Fruit fly (Drosophila melanogaster): ENCODE measurements around the gene ninaC.
A peak's percentile ranks its signal among the peaks of the same experiment; 100 is the strongest.

Gene ninaC

dm6 chr2L:7358008-7358582 is 19.4 kb upstream of the ninaC start:
- no peak for TF ChIP-seq Mnt (GFP tag; optimal IDR thresholded peaks at IDR 0.05)
- TF ChIP-seq Crg-1 (GFP tag; optimal IDR thresholded peaks at IDR 0.05): no peak
- TF ChIP-seq pad (GFP tag; optimal IDR thresholded peaks at IDR 0.05): no peak
- TF ChIP-seq CG1620 (GFP tag; optimal IDR thresholded peaks at IDR 0.05): no peak
- no peak for TF ChIP-seq cnc (optimal IDR thresholded peaks at IDR 0.05)
- no peak for TF ChIP-seq tj (GFP tag; optimal IDR thresholded peaks at IDR 0.05)
- no peak for TF ChIP-seq ovo (GFP tag; optimal IDR thresholded peaks at IDR 0.05)
- TF ChIP-seq CG33017 (tag; optimal IDR thresholded peaks at IDR 0.05): no peak
- TF ChIP-seq CG11617 (GFP tag; optimal IDR thresholded peaks at IDR 0.05): no peak
- no peak for TF ChIP-seq CG7101 (tag; optimal IDR thresholded peaks at IDR 0.05)

- TF ChIP-seq tj (GFP tag; optimal IDR thresholded peaks at IDR 0.05) (no peak), CG5204 (GFP tag; optimal IDR thresholded peaks at IDR 0.05) (no peak), Clk (GFP tag; optimal IDR thresholded peaks at IDR 0.05) (no peak), CG12768 (GFP tag; optimal IDR thresholded peaks at IDR 0.05) (no peak), pad (GFP tag; optimal IDR thresholded peaks at IDR 0.05) (no peak), CG33017 (tag; optimal IDR thresholded peaks at IDR 0.05) (no peak), CG14711 (tag; optimal IDR thresholded peaks at IDR 0.05) (no peak), bab1 (GFP tag; optimal IDR thresholded peaks at IDR 0.05) (no peak), ovo (GFP tag; optimal IDR thresholded peaks at IDR 0.05) (no peak), CG1620 (GFP tag; optimal IDR thresholded peaks at IDR 0.05) (no peak)
Measured at dm6 chr2L:7358788-7359187, 18.7 kb upstream of the ninaC start.

- no peak for TF ChIP-seq ovo (GFP tag; optimal IDR thresholded peaks at IDR 0.05)
- no peak for TF ChIP-seq CG1620 (GFP tag; optimal IDR thresholded peaks at IDR 0.05)
- TF ChIP-seq kay (GFP tag; ENCODE audit: borderline replicate concordance): no peak
- TF ChIP-seq CG14711 (tag; optimal IDR thresholded peaks at IDR 0.05): no peak
- no peak for TF ChIP-seq Mnt (GFP tag; optimal IDR thresholded peaks at IDR 0.05)
- no peak for TF ChIP-seq tj (GFP tag; optimal IDR thresholded peaks at IDR 0.05)
- no peak for TF ChIP-seq Hr96 (GFP tag; optimal IDR thresholded peaks at IDR 0.05)
- TF ChIP-seq CG12768 (GFP tag; optimal IDR thresholded peaks at IDR 0.05): no peak
- TF ChIP-seq Crg-1 (GFP tag; optimal IDR thresholded peaks at IDR 0.05): no peak
- TF ChIP-seq Clk (GFP tag; optimal IDR thresholded peaks at IDR 0.05): no peak
- TF ChIP-seq cic (GFP tag; optimal IDR thresholded peaks at IDR 0.05): no peak
- TF ChIP-seq CG7045 (GFP tag; optimal IDR thresholded peaks at IDR 0.05): no peak
- no peak for TF ChIP-seq bab1 (GFP tag; optimal IDR thresholded peaks at IDR 0.05)
- no peak for TF ChIP-seq CG33017 (tag; optimal IDR thresholded peaks at IDR 0.05)
- no peak for TF ChIP-seq pad (GFP tag; optimal IDR thresholded peaks at IDR 0.05)
- no peak for TF ChIP-seq CG11617 (GFP tag; optimal IDR thresholded peaks at IDR 0.05)
- TF ChIP-seq cnc (optimal IDR thresholded peaks at IDR 0.05): no peak
- no peak for TF ChIP-seq CG5204 (GFP tag; optimal IDR thresholded peaks at IDR 0.05)
- no peak for TF ChIP-seq CG7101 (tag; optimal IDR thresholded peaks at IDR 0.05)
Measured at dm6 chr2L:7363079-7363478, 14.4 kb upstream of the ninaC start, which contains the start of gene Wnt10. Gene Wnt10, plus strand, starts transcription at chr2L:7363379.

- TF ChIP-seq pad (GFP tag; optimal IDR thresholded peaks at IDR 0.05) (no peak), tj (GFP tag; optimal IDR thresholded peaks at IDR 0.05) (no peak)
Measured at dm6 chr2L:7376157-7376556, 1.3 kb upstream of the ninaC start.

- TF ChIP-seq CG14711 (tag; optimal IDR thresholded peaks at IDR 0.05) (peak; percentile 33), tj (GFP tag; optimal IDR thresholded peaks at IDR 0.05) (peak; percentile 99), toe (GFP tag; optimal IDR thresholded peaks at IDR 0.05) (no peak), bab1 (GFP tag; optimal IDR thresholded peaks at IDR 0.05) (peak; percentile 16), CG1620 (GFP tag; optimal IDR thresholded peaks at IDR 0.05) (no peak), pad (GFP tag; optimal IDR thresholded peaks at IDR 0.05) (no peak)
Measured at dm6 chr2L:7386555-7387420, 9.3 kb downstream of the ninaC start.

dm6 chr2L:7387813-7388558 is 10.5 kb downstream of the ninaC start, which contains the start of the genes CG5149 and gudu:
Gene CG5149, minus strand, starts transcription at chr2L:7388253.
Gene gudu, plus strand, starts transcription at chr2L:7388508.
- TF ChIP-seq CG14711 (tag; optimal IDR thresholded peaks at IDR 0.05) (peak; percentile 11), CG7045 (GFP tag; optimal IDR thresholded peaks at IDR 0.05) (no peak), bab1 (GFP tag; optimal IDR thresholded peaks at IDR 0.05) (peak; percentile 54)

- no peak for TF ChIP-seq CG12768 (GFP tag; optimal IDR thresholded peaks at IDR 0.05)
- no peak for TF ChIP-seq Clk (GFP tag; optimal IDR thresholded peaks at IDR 0.05)
- peak; percentile 1 for TF ChIP-seq bab1 (GFP tag; optimal IDR thresholded peaks at IDR 0.05)
Measured at dm6 chr2L:7395813-7396212, 18.3 kb downstream of the ninaC start.

Measured in whole organism, adult.